Worm (Caenorhabditis elegans): Measurements from ENCODE around the gene mct-5.

ce11 chrII:7111657-7112049, 13.3 kb upstream of the mct-5 start, which contains the start of gene F10E7.5:
- no peak for TF ChIP-seq egl-27 (tag; optimal IDR thresholded peaks at IDR 0.05)
- peak; percentile 3 for TF ChIP-seq skn-1 (tag; optimal IDR thresholded peaks at IDR 0.05)
- no peak for TF ChIP-seq mdl-1 (tag; optimal IDR thresholded peaks at IDR 0.05)
- peak; percentile 11 for TF ChIP-seq ceh-82 (tag; optimal IDR thresholded peaks at IDR 0.05)
- TF ChIP-seq ztf-4 (tag; optimal IDR thresholded peaks at IDR 0.05) = no peak
- TF ChIP-seq ama-1 (optimal IDR thresholded peaks at IDR 0.05) = no peak
- TF ChIP-seq nhr-23 (tag; optimal IDR thresholded peaks at IDR 0.05) = no peak
- no peak for TF ChIP-seq unc-39 (tag; optimal IDR thresholded peaks at IDR 0.05)
